Worm (Caenorhabditis elegans) whole organism, early embryonic: ENCODE data around the gene ZK666.8.

Experiments used
- B0310.2 ChIP-seq: sonication (generic microtip); optimal IDR thresholded peaks from 2 replicates; lab custom pipeline; 2016; ENCODE audit warnings: mild to moderate bottlenecking, missing genetic modification characterization, missing compliant biosample characterization
- F13C5.2 ChIP-seq: sonication (generic microtip); optimal IDR thresholded peaks from 2 replicates; lab custom pipeline; 2017; ENCODE audit warnings: mild to moderate bottlenecking, missing genetic modification characterization, inconsistent platforms, missing compliant biosample characterization
- aly-1 ChIP-seq: sonication (generic microtip); optimal IDR thresholded peaks from 2 replicates; lab custom pipeline; 2016; ENCODE audit warnings: missing genetic modification characterization, missing compliant biosample characterization
- ama-1 ChIP-seq: fragments of 150-350 bp; optimal IDR thresholded peaks from 2 replicates; lab custom pipeline; 2014
- ceh-13 ChIP-seq: fragments of 200-800 bp; sonication (Bioruptor generic); optimal IDR thresholded peaks from 2 replicates; lab custom pipeline; 2018; ENCODE audit warnings: mild to moderate bottlenecking, missing genetic modification characterization, missing compliant biosample characterization
- ceh-36 ChIP-seq: sonication (generic microtip); optimal IDR thresholded peaks from 2 replicates; lab custom pipeline; 2016; ENCODE audit warnings: missing genetic modification characterization, inconsistent platforms, missing compliant biosample characterization
- ets-7 ChIP-seq: sonication (generic microtip); optimal IDR thresholded peaks from 2 replicates; lab custom pipeline; 2016; ENCODE audit warnings: missing genotype, missing genetic modification characterization, missing compliant biosample characterization
- flt-1 ChIP-seq: fragments of 200-800 bp; sonication (Bioruptor generic); IDR thresholded peaks from 2 replicates; pipeline ENCODE4 v1.3.6; 2022; ENCODE audit warnings: missing genetic modification characterization, missing compliant biosample characterization
- hmg-4 ChIP-seq: fragments of 200-800 bp; sonication (Bioruptor generic); optimal IDR thresholded peaks from 2 replicates; lab custom pipeline; 2018; ENCODE audit warnings: mild to moderate bottlenecking, missing genetic modification characterization, missing compliant biosample characterization
- hnd-1 ChIP-seq: sonication (generic microtip); optimal IDR thresholded peaks from 2 replicates; lab custom pipeline; 2016; ENCODE audit warnings: missing genetic modification characterization, missing compliant biosample characterization
- pes-1 ChIP-seq: fragments of 200-800 bp; sonication (Bioruptor generic); IDR thresholded peaks from 2 replicates; pipeline ENCODE4 v1.3.6; 2022; ENCODE audit warnings: missing genetic modification reagents, missing genetic modification characterization, missing compliant biosample characterization
- scrt-1 ChIP-seq: fragments of 200-800 bp; sonication (Bioruptor generic); IDR thresholded peaks from 2 replicates; pipeline ENCODE4 v1.3.6; 2022; ENCODE audit warnings: missing genetic modification characterization, missing compliant biosample characterization
- sea-1 ChIP-seq: fragments of 200-800 bp; sonication (Bioruptor generic); conservative IDR thresholded peaks from 2 replicates; pipeline ENCODE4 v1.3.6; 2022; ENCODE audit warnings: missing genetic modification characterization, missing compliant biosample characterization
- tbx-11 ChIP-seq: fragments of 200-800 bp; sonication (Bioruptor generic); IDR thresholded peaks from 2 replicates; pipeline ENCODE4 v1.3.6; 2022; ENCODE audit warnings: missing genetic modification characterization, missing compliant biosample characterization
- tbx-37 ChIP-seq: fragments of 200-800 bp; sonication (Bioruptor generic); conservative IDR thresholded peaks from 2 replicates; pipeline ENCODE4 v1.3.6; 2022; ENCODE audit warnings: missing genetic modification reagents, missing genetic modification characterization, missing compliant biosample characterization

Gene ZK666.8

DNA sequence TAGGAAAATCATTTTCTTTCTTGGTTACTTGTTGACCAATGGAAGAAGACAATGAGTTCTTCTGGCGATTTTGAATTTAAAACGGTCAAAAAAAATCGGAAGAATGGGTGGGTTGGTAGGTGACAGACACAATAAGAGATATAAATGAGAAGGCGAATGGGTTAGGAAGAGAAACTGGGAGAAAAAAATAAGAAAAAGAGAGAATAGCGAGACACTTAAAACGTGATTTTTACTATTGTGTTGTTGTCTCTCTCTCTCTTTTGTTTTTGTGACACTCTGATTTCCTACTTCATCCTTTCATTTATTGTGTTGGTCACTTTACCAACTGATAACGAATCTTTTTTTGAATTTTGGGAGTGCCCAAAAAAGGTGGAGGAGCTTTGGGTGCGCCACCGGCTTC is 23.4 kb upstream of the ZK666.8 start:
- TF ChIP-seq aly-1 (tag; lab: Kevin White, UChicago), result no peak
- no peak for TF ChIP-seq ceh-13
- no peak for TF ChIP-seq ets-7 (tag; lab: Kevin White, UChicago)
- no peak for TF ChIP-seq flt-1 (GFP tag; lab: Robert Waterston, UW)
- TF ChIP-seq B0310.2 (tag; lab: Kevin White, UChicago), result no peak
- TF ChIP-seq hnd-1 (tag; lab: Kevin White, UChicago), result no peak
- no peak for TF ChIP-seq hmg-4 (GFP tag; lab: Kevin White, UChicago)
- TF ChIP-seq tbx-37 (GFP tag; lab: Robert Waterston, UW), result no peak

- TF ChIP-seq sea-1 (GFP tag; lab: Robert Waterston, UW) (no peak), scrt-1 (GFP tag; lab: Robert Waterston, UW) (no peak), ceh-36 (tag; lab: Kevin White, UChicago) (no peak)
Observed at ce11 chrII:10515422-10515821, 22.5 kb upstream of the ZK666.8 start.

DNA sequence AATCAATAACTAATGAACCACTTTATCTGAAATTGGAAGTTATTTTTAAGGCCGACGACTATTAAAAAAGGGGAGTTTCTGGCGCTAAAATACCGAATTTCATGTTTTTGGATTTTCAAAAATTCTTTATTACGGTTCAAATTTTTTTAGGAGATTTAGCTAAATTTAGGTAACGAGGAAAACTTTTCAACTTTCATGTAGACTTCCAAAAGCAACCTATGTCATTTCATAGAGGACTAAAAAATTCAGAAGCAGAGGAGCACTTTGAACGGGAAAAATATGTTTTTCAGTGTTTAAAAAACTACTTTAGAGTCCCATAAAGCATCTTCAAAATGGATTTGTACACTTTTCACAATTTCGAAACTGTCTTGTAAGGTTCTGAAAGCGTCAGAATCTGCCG is 20.4 kb upstream of the ZK666.8 start:
- TF ChIP-seq tbx-37 (GFP tag; lab: Robert Waterston, UW) (no peak), ets-7 (tag; lab: Kevin White, UChicago) (no peak), flt-1 (GFP tag; lab: Robert Waterston, UW) (no peak), F13C5.2 (tag; lab: Kevin White, UChicago) (no peak), scrt-1 (GFP tag; lab: Robert Waterston, UW) (no peak), B0310.2 (tag; lab: Kevin White, UChicago) (no peak), aly-1 (tag; lab: Kevin White, UChicago) (no peak), ama-1 (lab: Kevin White, UChicago) (no peak), ceh-13 (no peak)

DNA sequence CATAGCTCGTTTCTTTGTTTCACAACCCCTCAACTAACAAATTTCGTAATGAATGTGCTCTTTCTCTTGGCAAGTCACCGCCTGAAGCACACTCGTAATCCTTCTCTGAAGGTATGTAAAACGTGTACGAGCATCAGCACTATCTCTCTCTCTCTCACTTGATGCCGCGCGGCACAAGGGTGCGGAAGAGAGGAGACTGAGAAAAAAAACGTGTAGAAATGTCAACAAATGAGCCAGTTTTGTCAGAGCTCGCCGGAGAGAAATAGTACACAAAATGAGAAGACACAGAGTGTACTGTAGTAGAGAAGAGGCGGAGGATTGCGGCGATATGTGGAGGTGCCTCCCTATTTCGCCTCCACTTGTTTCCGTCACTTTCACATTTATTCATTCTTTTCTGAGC is 17.3 kb upstream of the ZK666.8 start, which contains the start of gene F59B10.3:
TSS of gene F59B10.3 (plus strand) at position 301 of the 400 bp plus-strand sequence.
- no peak for TF ChIP-seq scrt-1 (GFP tag; lab: Robert Waterston, UW)
- TF ChIP-seq hmg-4 (GFP tag; lab: Kevin White, UChicago), result no peak
- no peak for TF ChIP-seq hnd-1 (tag; lab: Kevin White, UChicago)

- TF ChIP-seq ceh-13 (no peak), B0310.2 (tag; lab: Kevin White, UChicago) (no peak), pes-1 (GFP tag; lab: Robert Waterston, UW) (no peak), tbx-37 (GFP tag; lab: Robert Waterston, UW) (no peak), aly-1 (tag; lab: Kevin White, UChicago) (no peak)
Observed at ce11 chrII:10509746-10510145, 16.8 kb upstream of the ZK666.8 start, which contains the start of gene F59B10.2. F59B10.2 (minus strand) TSS chrII:10509846.

DNA sequence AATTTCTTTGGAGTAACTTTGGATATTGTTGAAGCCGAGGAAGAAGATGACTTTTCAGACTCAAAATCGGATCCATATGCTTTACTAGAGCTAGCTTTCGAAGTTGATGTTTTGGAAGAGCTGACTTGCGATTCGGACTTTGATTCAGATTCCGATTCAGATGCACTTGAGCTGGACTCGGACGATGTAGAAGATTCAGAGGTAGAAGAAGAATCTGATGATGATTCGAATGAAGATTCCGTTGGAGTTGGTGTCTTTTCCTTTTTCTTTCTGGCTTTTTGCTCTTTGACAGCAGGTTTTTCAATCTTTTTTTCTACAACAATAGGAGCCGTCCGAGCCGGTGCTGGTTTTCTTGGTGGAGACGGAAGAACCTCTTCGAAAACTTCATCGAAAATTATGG is 15.0 kb upstream of the ZK666.8 start:
- TF ChIP-seq ceh-36 (tag; lab: Kevin White, UChicago), result no peak
- no peak for TF ChIP-seq tbx-37 (GFP tag; lab: Robert Waterston, UW)

- TF ChIP-seq sea-1 (GFP tag; lab: Robert Waterston, UW), result no peak
- no peak for TF ChIP-seq pes-1 (GFP tag; lab: Robert Waterston, UW)
- no peak for TF ChIP-seq flt-1 (GFP tag; lab: Robert Waterston, UW)
- TF ChIP-seq tbx-11, result no peak
- no peak for TF ChIP-seq aly-1 (tag; lab: Kevin White, UChicago)
- no peak for TF ChIP-seq B0310.2 (tag; lab: Kevin White, UChicago)
- TF ChIP-seq hmg-4 (GFP tag; lab: Kevin White, UChicago), result peak; percentile 18
- TF ChIP-seq ets-7 (tag; lab: Kevin White, UChicago), result no peak
Observed at ce11 chrII:10505949-10506348, 13.0 kb upstream of the ZK666.8 start.

DNA sequence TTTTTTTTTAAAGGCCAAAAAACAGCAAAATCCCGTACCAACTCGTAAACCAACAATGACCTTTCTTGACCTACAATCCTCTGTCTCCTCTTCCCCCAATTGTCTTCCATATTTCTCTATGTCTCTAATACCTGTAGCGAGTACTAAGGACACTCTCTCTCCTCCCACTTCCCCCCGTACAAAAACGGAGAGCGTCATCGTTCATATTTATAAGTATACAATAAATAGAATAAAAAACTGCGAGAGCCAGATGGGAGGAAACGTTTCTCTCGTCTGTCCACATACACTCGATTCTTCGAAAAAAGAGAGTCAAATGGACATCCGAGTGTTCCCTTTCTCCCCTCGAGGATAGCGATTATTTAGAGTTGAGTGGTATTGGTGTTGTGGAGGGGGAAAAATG is 11.8 kb upstream of the ZK666.8 start:
- TF ChIP-seq ceh-13 (no peak), hmg-4 (GFP tag; lab: Kevin White, UChicago) (peak; percentile 72), F13C5.2 (tag; lab: Kevin White, UChicago) (no peak)

ce11 chrII:10502491-10503063 is 9.6 kb upstream of the ZK666.8 start, which contains the start of gene myrf-1:
myrf-1 (minus strand) TSS chrII:10502541.
- TF ChIP-seq scrt-1 (GFP tag; lab: Robert Waterston, UW) (0 out of 2 replicates have a peak, but pooled peaks have one; percentile 45), ceh-36 (tag; lab: Kevin White, UChicago) (peak; percentile 18), hmg-4 (GFP tag; lab: Kevin White, UChicago) (peak; percentile 86), flt-1 (GFP tag; lab: Robert Waterston, UW) (peak; percentile 55; the same call in 1 of the 2 replicates), aly-1 (tag; lab: Kevin White, UChicago) (no peak), F13C5.2 (tag; lab: Kevin White, UChicago) (peak; percentile 69)

- peak; percentile 34 for TF ChIP-seq hmg-4 (GFP tag; lab: Kevin White, UChicago)
- no peak for TF ChIP-seq B0310.2 (tag; lab: Kevin White, UChicago)
- TF ChIP-seq F13C5.2 (tag; lab: Kevin White, UChicago), result peak; percentile 28
Observed at ce11 chrII:10501578-10501977, 8.6 kb upstream of the ZK666.8 start.
